Worm (Caenorhabditis elegans): Measurements from ENCODE around the gene C23H3.2.

ce11 chrII:84134-84533 lies 23.0 kb downstream of the C23H3.2 start, which contains the start of gene C50D2.6:
- TF ChIP-seq nhr-12 (tag; optimal IDR thresholded peaks at IDR 0.05), result no peak
- no peak for TF ChIP-seq nhr-28 (tag; optimal IDR thresholded peaks at IDR 0.05)
- TF ChIP-seq pha-4 (tag; optimal IDR thresholded peaks at IDR 0.05), result no peak
- TF ChIP-seq ZK546.5 (tag; optimal IDR thresholded peaks at IDR 0.05), result no peak
- no peak for TF ChIP-seq jun-1 (tag; optimal IDR thresholded peaks at IDR 0.05)
- TF ChIP-seq ceh-9 (tag; optimal IDR thresholded peaks at IDR 0.05), result no peak
- no peak for TF ChIP-seq nhr-23 (tag; optimal IDR thresholded peaks at IDR 0.05)
- TF ChIP-seq eor-1 (tag; optimal IDR thresholded peaks at IDR 0.05), result no peak
- TF ChIP-seq nhr-76 (tag; optimal IDR thresholded peaks at IDR 0.05), result no peak
- no peak for TF ChIP-seq elt-1 (tag; optimal IDR thresholded peaks at IDR 0.05)
